Worm (Caenorhabditis elegans): ENCODE data around the gene Y69H2.7.

Y69H2.7 gene

DNA sequence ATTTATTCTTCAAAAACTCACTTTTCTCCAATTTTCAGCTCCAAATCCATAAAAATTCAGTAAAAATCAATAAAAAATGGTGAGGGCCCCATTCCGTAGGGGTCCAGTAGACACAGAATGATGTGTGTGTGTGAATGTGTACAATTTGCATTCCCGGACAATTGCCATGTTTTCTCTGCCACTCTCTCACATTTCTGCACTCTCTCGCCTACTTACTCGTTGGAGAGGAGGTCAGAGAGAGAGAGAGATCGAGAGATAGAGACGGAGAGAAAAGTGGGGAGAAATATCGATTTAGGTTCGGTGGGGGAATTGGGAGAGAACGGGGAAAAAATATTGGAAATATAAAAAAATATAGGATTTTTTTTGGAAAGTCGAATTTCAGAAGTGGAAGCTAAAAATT is 33.8 kb downstream of the Y69H2.7 start (continued):
- no peak for TF ChIP-seq nhr-25 (tag; optimal IDR thresholded peaks at IDR 0.05; ENCODE audit: borderline replicate concordance, insufficient read depth)
- no peak for TF ChIP-seq T20F7.1 (GFP tag; optimal IDR thresholded peaks at IDR 0.05)

DNA sequence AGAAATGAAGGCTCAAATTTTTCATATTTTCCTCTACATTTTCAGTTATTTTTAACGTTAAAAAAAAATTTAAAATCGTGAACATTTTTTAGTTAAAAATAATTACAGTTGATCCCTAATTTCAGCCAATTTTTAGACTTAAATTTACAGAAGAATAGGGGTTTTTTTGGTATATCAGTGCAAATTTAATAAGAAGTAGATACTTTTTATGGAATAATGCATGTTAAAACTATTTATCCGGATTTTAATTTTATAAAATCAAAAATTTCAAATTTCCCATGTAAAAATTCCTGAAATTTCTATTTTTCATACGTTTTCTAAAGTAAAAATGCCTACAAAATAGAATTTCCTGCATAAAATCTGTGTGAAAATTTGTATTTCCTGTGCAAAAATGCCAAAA is 34.3 kb downstream of the Y69H2.7 start:
- TF ChIP-seq lin-15B (tag; optimal IDR thresholded peaks at IDR 0.05) (no peak), aha-1 (tag) (peak; percentile 54), dve-1 (tag; optimal IDR thresholded peaks at IDR 0.05; ENCODE audit: insufficient read depth) (no peak), nhr-77 (tag; optimal IDR thresholded peaks at IDR 0.05) (no peak), zip-11 (GFP tag; IDR thresholded peaks at IDR 0.05) (no peak), daf-19 (GFP tag; conservative IDR thresholded peaks at IDR 0.05) (no peak), lsy-2 (tag; optimal IDR thresholded peaks at IDR 0.05) (no peak), fkh-10 (GFP tag; optimal IDR thresholded peaks at IDR 0.05) (no peak), madf-5 (GFP tag; IDR thresholded peaks at IDR 0.05) (no peak), daf-16 (GFP tag; optimal IDR thresholded peaks at IDR 0.05) (no peak), daf-16 (tag; optimal IDR thresholded peaks at IDR 0.05) (no peak), nhr-111 (GFP tag; optimal IDR thresholded peaks at IDR 0.05) (no peak), ceh-28 (tag; optimal IDR thresholded peaks at IDR 0.05) (no peak), nhr-11 (tag; optimal IDR thresholded peaks at IDR 0.05) (no peak), unc-130 (GFP tag; optimal IDR thresholded peaks at IDR 0.05) (no peak), fos-1 (tag; optimal IDR thresholded peaks at IDR 0.05) (no peak), ZK546.5 (tag; optimal IDR thresholded peaks at IDR 0.05) (peak in 1 of 2 experiments; percentile 4)

DNA sequence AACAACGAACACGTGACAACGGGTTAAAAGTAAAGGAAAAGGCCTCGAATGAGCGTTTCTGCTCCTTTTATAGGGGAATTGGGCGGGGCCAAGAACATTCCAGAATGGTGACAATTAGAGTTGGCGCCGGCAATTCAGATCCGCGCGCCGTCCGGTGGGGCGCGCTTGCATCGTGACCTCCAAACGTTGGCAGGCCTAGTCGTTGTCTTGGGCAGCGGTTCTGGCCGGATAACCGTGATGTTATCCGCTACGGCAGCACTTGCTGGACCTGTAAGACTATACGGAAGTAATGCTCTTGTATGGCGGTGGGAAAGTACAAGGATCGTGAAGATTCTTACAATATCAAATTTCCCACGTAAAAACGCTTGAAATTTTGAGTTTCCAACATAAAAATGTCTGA is 35.0 kb downstream of the Y69H2.7 start:
- TF ChIP-seq Y48G9A.11 (GFP tag; IDR thresholded peaks at IDR 0.05) = 0 out of 2 replicates have a peak, but pooled peaks have one; percentile 22
- peak; percentile 45; the same call in 1 of the 2 replicates for TF ChIP-seq set-16 (GFP tag; IDR thresholded peaks at IDR 0.05)
- TF ChIP-seq dmd-9 (GFP tag; IDR thresholded peaks at IDR 0.05) = peak; percentile 68
- peak; percentile 90 for TF ChIP-seq D1046.2 (GFP tag; IDR thresholded peaks at IDR 0.05)

DNA sequence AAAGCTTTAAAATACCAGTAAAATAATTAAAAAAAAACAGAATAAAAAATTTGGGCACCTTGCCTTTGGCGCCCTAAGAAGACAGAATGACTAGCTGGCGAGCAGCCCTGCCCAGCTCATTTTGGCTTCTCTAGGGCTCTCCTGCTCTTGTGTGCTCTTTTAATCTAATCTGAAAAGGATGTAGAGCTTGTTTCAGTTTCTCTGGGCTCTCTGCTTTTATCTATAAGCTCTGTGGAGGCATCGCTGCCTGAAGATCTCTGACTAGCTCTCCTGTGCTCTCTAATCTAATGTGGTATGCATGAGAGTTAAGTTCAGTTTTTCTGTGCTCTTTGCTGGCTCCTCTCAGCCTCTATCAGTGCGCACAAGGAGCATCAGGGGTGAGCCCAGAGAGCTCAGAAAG is 36.1 kb downstream of the Y69H2.7 start:
- TF ChIP-seq sdz-12 (GFP tag; optimal IDR thresholded peaks at IDR 0.05) (no peak), daf-19 (GFP tag; conservative IDR thresholded peaks at IDR 0.05) (no peak), D1046.2 (GFP tag; IDR thresholded peaks at IDR 0.05) (no peak), ceh-62 (tag; optimal IDR thresholded peaks at IDR 0.05) (no peak), zfp-3 (GFP tag; conservative IDR thresholded peaks at IDR 0.05) (no peak), lin-15B (tag; optimal IDR thresholded peaks at IDR 0.05) (no peak), hlh-30 (tag; optimal IDR thresholded peaks at IDR 0.05; ENCODE audit: insufficient read depth) (no peak), F26F4.8 (GFP tag; conservative IDR thresholded peaks at IDR 0.05) (no peak), dmd-6 (GFP tag; IDR thresholded peaks at IDR 0.05) (no peak), dmd-8 (GFP tag; IDR thresholded peaks at IDR 0.05) (no peak), aha-1 (tag) (no peak), tag-97 (GFP tag; IDR thresholded peaks at IDR 0.05) (no peak), Y5F2A.4 (GFP tag; optimal IDR thresholded peaks at IDR 0.05) (no peak), lir-3 (tag; optimal IDR thresholded peaks at IDR 0.05) (no peak), zip-11 (GFP tag; IDR thresholded peaks at IDR 0.05) (no peak), F44E2.7 (GFP tag; IDR thresholded peaks at IDR 0.05) (no peak), ceh-82 (tag; optimal IDR thresholded peaks at IDR 0.05) (no peak), duxl-1 (tag; optimal IDR thresholded peaks at IDR 0.05; ENCODE audit: poor library complexity) (no peak), ZK546.5 (tag; optimal IDR thresholded peaks at IDR 0.05) (no peak), lin-29 (GFP tag; IDR thresholded peaks at IDR 0.05) (no peak)
